Worm (Caenorhabditis elegans): ENCODE results near the gene ugt-63.

DNA sequence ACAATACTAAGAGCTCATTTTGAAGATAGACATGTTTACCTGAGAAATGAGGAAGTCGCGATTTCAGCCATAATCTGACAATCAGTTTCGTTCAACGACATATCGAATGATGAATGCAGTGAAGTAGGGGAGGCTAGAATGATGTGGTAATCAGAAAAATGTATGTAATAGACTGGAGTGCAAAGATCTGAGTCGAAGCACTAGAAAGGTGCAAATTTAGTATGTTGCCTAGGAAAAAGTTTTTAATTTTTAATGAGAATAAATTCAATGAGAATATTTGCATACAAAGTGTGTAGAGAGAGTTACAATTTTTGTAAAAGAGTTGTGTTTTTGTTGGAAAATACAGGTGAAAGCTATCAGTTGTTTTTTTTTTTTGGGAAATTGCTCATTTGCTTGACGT lies 5.6 kb downstream of the ugt-63 start, which contains the start of gene srab-2:
- TF ChIP-seq lin-11 (tag; optimal IDR thresholded peaks at IDR 0.05) (no peak), ama-1 (optimal IDR thresholded peaks at IDR 0.05) (no peak), unc-55 (GFP tag; optimal IDR thresholded peaks at IDR 0.05) (no peak), nhr-12 (tag; optimal IDR thresholded peaks at IDR 0.05) (no peak), snpc-4 (tag; optimal IDR thresholded peaks at IDR 0.05) (no peak), R02D3.7 (tag; optimal IDR thresholded peaks at IDR 0.05) (no peak), mdl-1 (tag; optimal IDR thresholded peaks at IDR 0.05) (no peak), lin-39 (tag; optimal IDR thresholded peaks at IDR 0.05) (no peak), ztf-4 (tag; optimal IDR thresholded peaks at IDR 0.05) (no peak), sma-9 (GFP tag; optimal IDR thresholded peaks at IDR 0.05) (no peak), sma-9 (tag; optimal IDR thresholded peaks at IDR 0.05) (no peak)
